Fruit fly (Drosophila melanogaster) whole organism, adult: Measurements from ENCODE around the gene mthl12.

Experiments
- CG11617 ChIP-seq: fragments of 200-800 bp; sonication (Bioruptor generic); optimal IDR thresholded peaks from 2 replicates; lab custom pipeline; 2017; ENCODE audit warnings: mild to moderate bottlenecking, missing biosample characterization, missing genetic modification reagents, missing genetic modification characterization
- CG12768 ChIP-seq: fragments of 200-800 bp; sonication (Bioruptor generic); optimal IDR thresholded peaks from 2 replicates; lab custom pipeline; 2017; ENCODE audit warnings: missing biosample characterization, missing genetic modification characterization, mild to moderate bottlenecking, moderate library complexity, missing genetic modification reagents
- CG14711 ChIP-seq: fragments of 200-800 bp; sonication (Bioruptor generic); optimal IDR thresholded peaks from 2 replicates; lab custom pipeline; 2018; ENCODE audit warnings: missing biosample characterization, mild to moderate bottlenecking, missing genetic modification characterization, moderate library complexity
- CG1620 ChIP-seq: fragments of 200-800 bp; sonication (Bioruptor generic); optimal IDR thresholded peaks from 2 replicates; lab custom pipeline; 2016; ENCODE audit warnings: missing biosample characterization, missing genetic modification characterization
- CG33017 ChIP-seq: fragments of 200-800 bp; sonication (Bioruptor generic); optimal IDR thresholded peaks from 2 replicates; lab custom pipeline; 2018; ENCODE audit warnings: missing biosample characterization, mild to moderate bottlenecking, missing genetic modification characterization, moderate library complexity
- CG5204 ChIP-seq: fragments of 200-800 bp; sonication (Bioruptor generic); optimal IDR thresholded peaks from 2 replicates; lab custom pipeline; 2016; ENCODE audit warnings: missing biosample characterization, missing genetic modification characterization
- CG7045 ChIP-seq: fragments of 200-800 bp; sonication (Bioruptor generic); optimal IDR thresholded peaks from 2 replicates; lab custom pipeline; 2017; ENCODE audit warnings: missing biosample characterization, mild to moderate bottlenecking, missing genetic modification characterization
- CG7101 ChIP-seq: fragments of 200-800 bp; sonication (Bioruptor generic); optimal IDR thresholded peaks from 2 replicates; lab custom pipeline; 2018; ENCODE audit warnings: missing biosample characterization, mild to moderate bottlenecking, missing genetic modification characterization, moderate library complexity
- Clk ChIP-seq: fragments of 200-800 bp; sonication (Bioruptor generic); optimal IDR thresholded peaks from 2 replicates; lab custom pipeline; 2017; ENCODE audit warnings: missing biosample characterization, missing genetic modification characterization
- Crg-1 ChIP-seq: fragments of 200-800 bp; sonication (Bioruptor generic); optimal IDR thresholded peaks from 2 replicates; lab custom pipeline; 2016; ENCODE audit warnings: missing biosample characterization, missing genetic modification characterization
- Hr96 ChIP-seq: fragments of 200-800 bp; sonication (Bioruptor generic); optimal IDR thresholded peaks from 2 replicates; lab custom pipeline; 2016; ENCODE audit warnings: missing biosample characterization, missing genetic modification characterization
- Mnt ChIP-seq: fragments of 200-800 bp; sonication (Bioruptor generic); optimal IDR thresholded peaks from 2 replicates; lab custom pipeline; 2016; ENCODE audit warnings: missing biosample characterization, mild to moderate bottlenecking, missing genetic modification characterization
- bab1 ChIP-seq: fragments of 200-800 bp; sonication (Bioruptor generic); optimal IDR thresholded peaks from 3 replicates; lab custom pipeline; 2019; ENCODE audit warnings: missing biosample characterization, mild to moderate bottlenecking, missing genetic modification characterization, moderate library complexity
- cic ChIP-seq: fragments of 200-800 bp; sonication (Bioruptor generic); optimal IDR thresholded peaks from 2 replicates; lab custom pipeline; 2017; ENCODE audit warnings: missing biosample characterization, mild to moderate bottlenecking, missing genetic modification characterization, moderate library complexity
- cnc ChIP-seq, 2 experiments: fragments of >200 bp; optimal IDR thresholded peaks; 2 replicates each; lab custom pipeline; 2017
- kay ChIP-seq: fragments of 200-800 bp; sonication (Bioruptor generic); peaks from one replicate; lab custom pipeline; 2016; ENCODE audit warnings: missing biosample characterization, missing genetic modification characterization, borderline replicate concordance
- ovo ChIP-seq: fragments of 200-800 bp; sonication (Bioruptor generic); optimal IDR thresholded peaks from 2 replicates; lab custom pipeline; 2016; ENCODE audit warnings: missing biosample characterization, missing genetic modification characterization
- pad ChIP-seq: fragments of 200-800 bp; sonication (Bioruptor generic); optimal IDR thresholded peaks from 3 replicates; lab custom pipeline; 2017; ENCODE audit warnings: missing biosample characterization, missing genetic modification characterization, mild to moderate bottlenecking, moderate library complexity, missing genetic modification reagents
- tj ChIP-seq: fragments of 200-800 bp; sonication (Bioruptor generic); optimal IDR thresholded peaks from 3 replicates; lab custom pipeline; 2017; ENCODE audit warnings: missing biosample characterization, mild to moderate bottlenecking, missing genetic modification characterization, moderate library complexity
- toe ChIP-seq: fragments of 200-800 bp; sonication (Bioruptor generic); optimal IDR thresholded peaks from 2 replicates; lab custom pipeline; 2016; ENCODE audit warnings: missing biosample characterization, missing genetic modification characterization

Gene mthl12

DNA sequence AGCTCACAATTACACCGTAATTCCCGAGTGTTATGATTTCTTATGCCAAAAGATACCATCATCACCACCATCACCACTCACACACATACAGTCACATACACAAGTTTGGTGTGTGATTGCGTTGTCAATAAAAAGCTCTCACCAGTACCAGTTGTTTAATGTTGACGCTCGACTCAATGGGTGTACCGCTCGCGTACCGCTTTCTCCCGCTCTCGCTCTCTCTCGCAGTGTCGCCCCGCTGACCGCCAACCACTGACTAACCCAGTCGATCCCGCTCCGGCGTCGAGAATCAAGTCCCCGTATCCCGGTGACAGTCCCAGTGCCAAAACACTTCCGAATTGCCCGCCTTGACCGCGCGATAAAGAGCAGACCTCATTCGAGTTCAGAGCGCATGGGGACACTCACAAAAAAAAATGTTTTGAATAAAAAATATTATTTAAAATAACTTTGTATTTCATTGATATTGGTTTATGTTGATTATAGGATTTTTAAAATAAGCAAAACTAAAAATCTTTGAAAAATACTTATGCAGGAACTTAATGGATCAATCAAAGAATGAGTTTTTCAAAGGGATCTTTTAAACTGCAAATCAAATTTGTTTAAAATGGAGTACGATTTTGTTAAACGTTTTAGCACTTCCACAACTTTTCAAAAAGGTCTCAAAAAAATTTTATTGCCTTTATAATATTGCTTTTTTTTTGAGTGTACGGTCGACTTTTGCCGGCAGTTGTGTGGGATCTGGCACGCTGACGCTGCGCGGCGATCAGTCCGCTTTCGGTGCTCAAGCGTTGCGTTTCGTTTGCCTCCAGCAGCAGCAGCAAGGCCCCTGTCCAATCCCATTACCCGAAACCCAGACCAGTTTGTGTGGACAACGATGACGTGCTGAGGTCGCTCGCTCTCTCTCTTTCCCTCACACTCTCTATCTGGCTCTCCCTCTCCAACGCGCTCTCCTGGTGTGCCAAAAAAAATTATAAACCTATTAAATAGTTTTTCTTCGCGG, 11.0 kb downstream of the mthl12 start, which contains the start of gene Dic1:
Gene Dic1 (plus strand): TSS at position 764 of the 1,000 bp plus-strand sequence.
- peak; percentile 89 for TF ChIP-seq CG1620 (GFP tag; lab: Kevin White, UChicago)
- TF ChIP-seq cnc (optimal IDR thresholded peaks at IDR 0.05; lab: Kevin White, UChicago) = no peak
- TF ChIP-seq Hr96 (GFP tag; lab: Kevin White, UChicago) = peak; percentile 86
- peak; percentile 98 for TF ChIP-seq CG7045 (GFP tag; lab: Kevin White, UChicago)
- peak; percentile 92 for TF ChIP-seq Crg-1 (GFP tag; lab: Kevin White, UChicago)
- TF ChIP-seq toe (GFP tag; lab: Kevin White, UChicago) = peak; percentile 93
- TF ChIP-seq Clk (GFP tag; lab: Kevin White, UChicago) = peak; percentile 93
- TF ChIP-seq CG33017 (tag; lab: Kevin White, UChicago) = peak; percentile 95
- peak; percentile 96 for TF ChIP-seq CG7101 (tag; lab: Kevin White, UChicago)
- TF ChIP-seq pad = peak; percentile 90
- TF ChIP-seq CG12768 (GFP tag; lab: Kevin White, UChicago) = peak; percentile 97
- peak; percentile 78 for TF ChIP-seq Mnt (GFP tag; lab: Kevin White, UChicago)
- TF ChIP-seq kay (GFP tag; lab: Kevin White, UChicago) = peak; percentile 98
- peak; percentile 83 for TF ChIP-seq tj (GFP tag; lab: Kevin White, UChicago)
- peak; percentile 95 for TF ChIP-seq CG5204
- TF ChIP-seq bab1 (GFP tag; lab: Kevin White, UChicago) = peak; percentile 94
- peak; percentile 94 for TF ChIP-seq CG14711 (tag; lab: Kevin White, UChicago)
- TF ChIP-seq cic (GFP tag; lab: Kevin White, UChicago) = peak; percentile 62
- peak; percentile 82 for TF ChIP-seq ovo
- peak; percentile 99 for TF ChIP-seq CG11617 (GFP tag; lab: Kevin White, UChicago)

DNA sequence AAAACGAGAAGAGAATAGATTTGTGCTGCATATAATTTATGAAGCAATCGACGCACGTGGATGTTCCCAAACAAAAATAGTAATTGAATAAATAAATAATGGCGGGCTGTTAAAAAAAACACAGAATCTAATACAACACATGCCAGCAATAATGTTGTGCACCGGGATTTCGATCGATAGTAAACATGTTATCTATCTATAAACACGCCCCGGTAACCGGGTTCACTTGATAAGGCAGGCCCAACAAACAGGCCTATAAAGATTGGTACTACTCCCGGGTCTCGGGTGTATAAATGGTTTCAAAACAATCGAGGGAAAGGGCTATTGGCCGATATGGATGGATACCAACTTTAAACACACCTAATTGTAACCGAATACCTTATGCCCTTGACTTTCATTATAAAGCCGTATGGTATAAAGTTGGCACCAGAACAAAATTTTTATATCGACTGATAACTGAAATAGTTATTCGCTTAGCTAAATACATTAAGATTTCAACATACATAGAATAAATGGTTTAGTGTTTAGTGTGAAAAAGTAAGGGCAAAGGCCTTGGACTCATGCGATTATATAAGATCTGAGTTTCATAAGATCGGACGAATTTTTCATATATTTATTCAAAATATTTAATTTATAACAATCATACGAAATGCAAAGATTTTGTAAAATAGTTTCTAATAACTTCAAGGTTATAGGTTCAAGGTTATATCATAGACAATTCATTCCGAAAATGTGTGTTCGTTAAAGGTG, 12.4 kb downstream of the mthl12 start:
- TF ChIP-seq kay (GFP tag; lab: Kevin White, UChicago) (peak; percentile 56), CG7101 (tag; lab: Kevin White, UChicago) (no peak), ovo (no peak), CG7045 (GFP tag; lab: Kevin White, UChicago) (no peak)

DNA sequence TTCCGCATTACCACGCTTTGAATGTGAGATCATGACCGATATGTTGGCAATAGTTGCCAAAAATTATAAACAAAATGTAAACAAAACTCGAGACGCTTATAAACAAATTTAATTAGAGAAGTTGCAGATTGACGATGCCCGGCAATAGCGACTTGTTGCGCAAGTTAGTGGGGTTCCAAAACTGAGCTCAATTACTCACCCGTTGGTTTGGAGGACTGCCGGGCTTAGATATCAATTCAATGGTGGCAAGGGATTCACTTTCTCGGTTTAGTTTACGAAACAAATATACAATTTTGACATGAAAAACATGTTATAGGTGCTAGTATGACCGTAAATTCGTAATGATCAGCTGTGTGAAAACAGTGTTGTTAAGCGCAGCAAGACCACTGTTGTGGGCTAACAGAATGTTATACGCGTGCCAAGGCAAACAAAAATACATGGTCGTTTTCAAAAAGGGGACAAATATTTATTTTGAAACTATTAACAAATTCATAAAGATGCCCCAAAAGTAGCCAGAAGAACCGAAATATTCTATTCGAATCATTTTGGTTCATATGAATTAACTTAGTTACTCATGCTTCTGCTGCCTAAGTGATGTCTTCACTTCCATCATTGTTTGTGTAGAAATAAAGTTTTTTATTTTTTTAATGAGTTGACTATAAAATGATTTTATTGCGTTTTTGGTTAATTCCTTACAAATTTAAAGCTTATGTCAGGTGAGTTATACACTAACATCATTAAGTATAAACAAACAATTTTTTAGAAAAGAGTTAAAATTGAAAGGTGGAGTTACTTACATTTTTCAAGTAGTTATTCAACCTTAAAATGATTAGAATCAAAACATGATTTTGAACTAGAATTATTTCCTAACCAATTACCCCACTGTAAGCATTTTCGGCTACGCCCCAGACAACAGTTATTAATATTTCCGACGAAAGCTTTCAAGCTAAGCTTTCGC, 13.4 kb downstream of the mthl12 start, which contains the start of gene Elp6:
Gene Elp6 (minus strand): TSS at position 350 of the 958 bp plus-strand sequence.
- TF ChIP-seq bab1 (GFP tag; lab: Kevin White, UChicago) = peak; percentile 55
- TF ChIP-seq cic (GFP tag; lab: Kevin White, UChicago) = no peak
- TF ChIP-seq CG1620 (GFP tag; lab: Kevin White, UChicago) = peak; percentile 55
- TF ChIP-seq kay (GFP tag; lab: Kevin White, UChicago) = no peak
- TF ChIP-seq pad = peak; percentile 52
- TF ChIP-seq CG33017 (tag; lab: Kevin White, UChicago) = peak; percentile 58
- TF ChIP-seq CG5204 = peak; percentile 83
- TF ChIP-seq CG7045 (GFP tag; lab: Kevin White, UChicago) = peak; percentile 62
- TF ChIP-seq Mnt (GFP tag; lab: Kevin White, UChicago) = no peak
- TF ChIP-seq Hr96 (GFP tag; lab: Kevin White, UChicago) = peak; percentile 70
- TF ChIP-seq ovo = peak; percentile 11
- TF ChIP-seq CG12768 (GFP tag; lab: Kevin White, UChicago) = peak; percentile 57
- TF ChIP-seq Crg-1 (GFP tag; lab: Kevin White, UChicago) = no peak
- TF ChIP-seq cnc (optimal IDR thresholded peaks at IDR 0.05; lab: Kevin White, UChicago) = no peak
- peak; percentile 20 for TF ChIP-seq tj (GFP tag; lab: Kevin White, UChicago)
- peak; percentile 43 for TF ChIP-seq CG14711 (tag; lab: Kevin White, UChicago)
- peak; percentile 57 for TF ChIP-seq CG7101 (tag; lab: Kevin White, UChicago)
- TF ChIP-seq Clk (GFP tag; lab: Kevin White, UChicago) = no peak
- TF ChIP-seq CG11617 (GFP tag; lab: Kevin White, UChicago) = peak; percentile 81
- peak; percentile 80 for TF ChIP-seq toe (GFP tag; lab: Kevin White, UChicago)

DNA sequence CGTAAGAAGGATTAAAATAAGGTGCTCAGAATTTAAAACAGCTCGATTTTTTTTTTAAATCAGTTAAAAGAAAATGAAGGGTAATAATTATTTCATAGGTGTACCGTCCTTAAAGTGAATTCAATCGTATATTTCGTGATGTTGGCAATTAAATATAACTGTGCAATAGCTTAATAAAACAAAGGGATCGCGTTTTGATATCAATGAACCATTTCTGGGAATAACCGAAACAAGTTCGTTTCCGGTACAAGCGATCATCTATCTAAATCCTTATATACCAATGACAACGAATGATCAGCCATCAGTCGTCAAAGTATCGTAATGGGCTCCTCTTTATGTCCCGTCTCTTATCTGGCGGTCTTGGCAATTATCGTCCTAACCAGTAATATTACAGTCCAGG, 15.9 kb downstream of the mthl12 start, which contains the start of gene CheA87a:
Gene CheA87a (plus strand): TSS at position 301 of the 400 bp plus-strand sequence.
- TF ChIP-seq kay (GFP tag; lab: Kevin White, UChicago) (peak; percentile 31), cnc (optimal IDR thresholded peaks at IDR 0.05; lab: Kevin White, UChicago) (no peak)
